Fruit fly (Drosophila melanogaster) whole organism, embryonic: ENCODE data around the gene CG44837.

ENCODE experiments used
- Ada2b ChIP-seq: fragments of 200-800 bp; sonication (Bioruptor generic); IDR thresholded peaks from 2 replicates; pipeline ENCODE4 v1.3.6; 2022; ENCODE audit warnings: missing biosample characterization, missing genetic modification characterization
- C15 ChIP-seq: fragments of 200-800 bp; sonication (Bioruptor generic); IDR thresholded peaks from 3 replicates; pipeline ENCODE4 v1.3.6; 2022; ENCODE audit warnings: missing biosample characterization, missing genetic modification characterization
- CG11560 ChIP-seq: fragments of 200-800 bp; sonication (Bioruptor generic); IDR thresholded peaks from 3 replicates; pipeline ENCODE4 v1.3.6; 2022; ENCODE audit warnings: missing biosample characterization, missing genetic modification characterization
- CG11696 ChIP-seq: fragments of 200-800 bp; sonication (Bioruptor generic); IDR thresholded peaks from 2 replicates; pipeline ENCODE4 v1.3.6; 2022; ENCODE audit warnings: missing biosample characterization, missing genetic modification characterization
- CG13296 ChIP-seq: fragments of 200-800 bp; sonication (Bioruptor generic); optimal IDR thresholded peaks from 3 replicates; lab custom pipeline; 2018; ENCODE audit warnings: missing biosample characterization, mild to moderate bottlenecking, missing genetic modification characterization
- CG17829 ChIP-seq: fragments of 200-800 bp; optimal IDR thresholded peaks from 2 replicates; lab custom pipeline; 2019; ENCODE audit warnings: missing biosample characterization, mild to moderate bottlenecking, missing genetic modification characterization, moderate library complexity
- CG1792 ChIP-seq: fragments of 200-800 bp; sonication (Bioruptor generic); optimal IDR thresholded peaks from 2 replicates; lab custom pipeline; 2016; ENCODE audit warnings: missing biosample characterization, missing genetic modification characterization
- CG18476 ChIP-seq: fragments of 200-800 bp; sonication (Bioruptor generic); optimal IDR thresholded peaks from 2 replicates; lab custom pipeline; 2016; ENCODE audit warnings: missing biosample characterization, mild to moderate bottlenecking, missing genetic modification characterization
- CG30403 ChIP-seq: fragments of 200-800 bp; sonication (Bioruptor generic); optimal IDR thresholded peaks from 3 replicates; lab custom pipeline; 2016; ENCODE audit warnings: missing biosample characterization, missing genetic modification characterization
- CG32532 ChIP-seq: fragments of 200-800 bp; sonication (Bioruptor generic); IDR thresholded peaks from 2 replicates; pipeline ENCODE4 v1.3.6; 2022; ENCODE audit warnings: missing biosample characterization, missing genetic modification characterization
- CG32767 ChIP-seq: fragments of 200-800 bp; sonication (Bioruptor generic); IDR thresholded peaks from 2 replicates; pipeline ENCODE4 v1.3.6; 2022; ENCODE audit warnings: missing biosample characterization, missing genetic modification characterization
- CG3281 ChIP-seq: fragments of 200-800 bp; sonication (Bioruptor generic); optimal IDR thresholded peaks from 3 replicates; lab custom pipeline; 2017; ENCODE audit warnings: missing biosample characterization, mild to moderate bottlenecking, missing genetic modification characterization
- CG3847 ChIP-seq: fragments of 200-800 bp; sonication (Bioruptor generic); IDR thresholded peaks from 2 replicates; pipeline ENCODE4 v1.3.6; 2022; ENCODE audit warnings: missing biosample characterization, missing genetic modification characterization
- CG4730 ChIP-seq: fragments of 200-800 bp; sonication (Bioruptor generic); IDR thresholded peaks from 2 replicates; pipeline ENCODE4 v1.3.6; 2022; ENCODE audit warnings: missing biosample characterization, missing genetic modification characterization
- CG4820 ChIP-seq: fragments of 200-800 bp; sonication (Bioruptor generic); optimal IDR thresholded peaks from 3 replicates; lab custom pipeline; 2016; ENCODE audit warnings: missing biosample characterization, missing genetic modification characterization
- CG6654 ChIP-seq: fragments of 200-800 bp; sonication (Bioruptor generic); optimal IDR thresholded peaks from 2 replicates; lab custom pipeline; 2017; ENCODE audit warnings: missing biosample characterization, mild to moderate bottlenecking, missing genetic modification characterization
- CG7963 ChIP-seq: fragments of 200-800 bp; sonication (Bioruptor generic); IDR thresholded peaks from 3 replicates; pipeline ENCODE4 v1.3.6; 2022; ENCODE audit warnings: missing biosample characterization, missing genetic modification characterization; ENCODE audit not compliant: partially characterized antibody
- Dek ChIP-seq: fragments of 200-800 bp; sonication (Bioruptor generic); optimal IDR thresholded peaks from 3 replicates; lab custom pipeline; 2019; ENCODE audit warnings: missing biosample characterization, mild to moderate bottlenecking, missing genetic modification characterization, moderate library complexity
- E2f2 ChIP-seq: fragments of 200-800 bp; sonication (Bioruptor generic); IDR thresholded peaks from 2 replicates; pipeline ENCODE4 v1.3.6; 2022; ENCODE audit warnings: missing biosample characterization, missing genetic modification characterization
- H15 ChIP-seq: fragments of 200-800 bp; sonication (Bioruptor generic); IDR thresholded peaks from 3 replicates; pipeline ENCODE4 v1.3.6; 2022; ENCODE audit warnings: missing biosample characterization, missing genetic modification characterization
- H2.0 ChIP-seq: fragments of 200-800 bp; sonication (Bioruptor generic); IDR thresholded peaks from 2 replicates; pipeline ENCODE4 v1.3.6; 2022; ENCODE audit warnings: missing biosample characterization, missing genetic modification characterization
- HLHmδ ChIP-seq: fragments of 200-800 bp; sonication (Bioruptor generic); optimal IDR thresholded peaks from 2 replicates; lab custom pipeline; 2018; ENCODE audit warnings: missing biosample characterization, mild to moderate bottlenecking, missing genetic modification characterization, moderate library complexity
- Hmr ChIP-seq: fragments of 200-800 bp; sonication (Bioruptor generic); optimal IDR thresholded peaks from 3 replicates; lab custom pipeline; 2017; ENCODE audit warnings: mild to moderate bottlenecking, missing biosample characterization, missing genetic modification reagents, missing genetic modification characterization
- Hr78 ChIP-seq, 2 experiments: fragments of 200-800 bp in 1 of 2; fragments of >200 bp in 1 of 2; sonication (Bioruptor generic) in 1 of 2; optimal IDR thresholded peaks; 2 replicates each; lab custom pipeline; 2017 to 2019; ENCODE audit warnings: missing biosample characterization in 2 of 2, missing genetic modification characterization in 2 of 2, mild to moderate bottlenecking in 1 of 2, moderate library complexity in 1 of 2
- Kr ChIP-seq: fragments of 200-800 bp; sonication (Bioruptor generic); optimal IDR thresholded peaks from 2 replicates; lab custom pipeline; 2017; ENCODE audit warnings: missing biosample characterization, mild to moderate bottlenecking, missing genetic modification characterization
- Mad ChIP-seq: fragments of 200-800 bp; sonication (Bioruptor generic); optimal IDR thresholded peaks from 2 replicates; lab custom pipeline; 2016; ENCODE audit warnings: missing biosample characterization, missing genetic modification characterization
- Myb ChIP-seq: fragments of 200-800 bp; sonication (Bioruptor generic); optimal IDR thresholded peaks from 2 replicates; lab custom pipeline; 2016; ENCODE audit warnings: missing biosample characterization, missing genetic modification characterization
- NC2β ChIP-seq: fragments of 200-800 bp; sonication (Bioruptor generic); optimal IDR thresholded peaks from 2 replicates; lab custom pipeline; 2016; ENCODE audit warnings: missing biosample characterization, missing genetic modification characterization
- Pdp1 ChIP-seq, 2 experiments: fragments of 200-800 bp; sonication (Bioruptor generic); optimal IDR thresholded peaks; 3 replicates each; lab custom pipeline; 2016; ENCODE audit warnings: missing biosample characterization in 2 of 2, missing genetic modification characterization in 2 of 2, mild to moderate bottlenecking in 1 of 2, moderate library complexity in 1 of 2
- Ptx1 ChIP-seq: fragments of 200-800 bp; sonication (Bioruptor generic); IDR thresholded peaks from 2 replicates; pipeline ENCODE4 v1.3.6; 2022; ENCODE audit warnings: missing biosample characterization, missing genetic modification characterization
- Sry-δ ChIP-seq: fragments of 200-800 bp; sonication (Bioruptor generic); optimal IDR thresholded peaks from 2 replicates; lab custom pipeline; 2016; ENCODE audit warnings: missing biosample characterization, missing genetic modification characterization
- bsh ChIP-seq, 2 experiments: fragments of 200-800 bp; sonication (Bioruptor generic); optimal IDR thresholded peaks; 2 replicates each; lab custom pipeline; 2017 to 2018; ENCODE audit warnings: mild to moderate bottlenecking in 2 of 2, missing biosample characterization in 2 of 2, missing genetic modification characterization in 2 of 2, moderate library complexity in 1 of 2
- en ChIP-seq: fragments of 200-800 bp; sonication (Bioruptor generic); optimal IDR thresholded peaks from 2 replicates; lab custom pipeline; 2016; ENCODE audit warnings: missing biosample characterization, missing genetic modification characterization
- esg ChIP-seq: fragments of 200-800 bp; sonication (Bioruptor generic); conservative IDR thresholded peaks from 2 replicates; pipeline ENCODE4 v1.3.6; 2022; ENCODE audit warnings: missing biosample characterization, missing genetic modification characterization
- gce ChIP-seq: fragments of 200-800 bp; sonication (Bioruptor generic); IDR thresholded peaks from 3 replicates; pipeline ENCODE4 v1.3.6; 2022; ENCODE audit warnings: missing biosample characterization, missing genetic modification characterization
- grau ChIP-seq: fragments of 200-800 bp; optimal IDR thresholded peaks from 3 replicates; lab custom pipeline; 2019; ENCODE audit warnings: missing biosample characterization, mild to moderate bottlenecking, missing genetic modification characterization, moderate library complexity
- gsb ChIP-seq: fragments of 200-800 bp; sonication (Bioruptor generic); IDR thresholded peaks from 2 replicates; pipeline ENCODE4 v1.3.6; 2022; ENCODE audit warnings: missing biosample characterization, missing genetic modification characterization
- hbn ChIP-seq: fragments of 200-800 bp; sonication (Bioruptor generic); IDR thresholded peaks from 2 replicates; pipeline ENCODE4 v1.3.6; 2022; ENCODE audit warnings: missing biosample characterization, missing genetic modification characterization; ENCODE audit not compliant: partially characterized antibody
- ind ChIP-seq: fragments of 200-800 bp; sonication (Bioruptor generic); optimal IDR thresholded peaks from 3 replicates; lab custom pipeline; 2016; ENCODE audit warnings: missing biosample characterization, missing genetic modification characterization
- insv ChIP-seq, 2 experiments: fragments of 200-800 bp; sonication (Bioruptor generic); optimal IDR thresholded peaks; 3 replicates each; lab custom pipeline; 2016 to 2018; ENCODE audit warnings: missing biosample characterization in 2 of 2, missing genetic modification characterization in 2 of 2
- klu ChIP-seq: fragments of 200-800 bp; sonication (Bioruptor generic); IDR thresholded peaks from 2 replicates; pipeline ENCODE4 v1.3.6; 2022; ENCODE audit warnings: missing biosample characterization, missing genetic modification characterization
- lbe ChIP-seq: fragments of 200-800 bp; sonication (Bioruptor generic); optimal IDR thresholded peaks from 2 replicates; lab custom pipeline; 2016; ENCODE audit warnings: missing biosample characterization, mild to moderate bottlenecking, missing genetic modification characterization
- peb ChIP-seq: fragments of 200-800 bp; sonication (Bioruptor generic); IDR thresholded peaks from 2 replicates; pipeline ENCODE4 v1.3.6; 2022; ENCODE audit warnings: missing biosample characterization, missing genetic modification characterization
- pzg ChIP-seq: fragments of 200-800 bp; sonication (Bioruptor generic); optimal IDR thresholded peaks from 3 replicates; lab custom pipeline; 2018; ENCODE audit warnings: missing biosample characterization, mild to moderate bottlenecking, missing genetic modification characterization, moderate library complexity
- sisA ChIP-seq: fragments of 200-800 bp; sonication (Bioruptor generic); IDR thresholded peaks from 2 replicates; pipeline ENCODE4 v1.3.6; 2022; ENCODE audit warnings: missing biosample characterization, missing genetic modification characterization
- sna ChIP-seq: fragments of 200-800 bp; sonication (Bioruptor generic); IDR thresholded peaks from 2 replicates; pipeline ENCODE4 v1.3.6; 2022; ENCODE audit warnings: missing biosample characterization, missing genetic modification characterization; ENCODE audit not compliant: partially characterized antibody
- vfl ChIP-seq: fragments of 200-800 bp; sonication (Bioruptor generic); optimal IDR thresholded peaks from 2 replicates; lab custom pipeline; 2016; ENCODE audit warnings: missing biosample characterization, missing genetic modification characterization
- vvl ChIP-seq: fragments of 200-800 bp; sonication (Bioruptor generic); IDR thresholded peaks from 2 replicates; pipeline ENCODE4 v1.3.6; 2022; ENCODE audit warnings: missing biosample characterization, missing genetic modification characterization
- yki ChIP-seq: fragments of >200 bp; optimal IDR thresholded peaks from 3 replicates; lab custom pipeline; 2018

Gene CG44837

DNA sequence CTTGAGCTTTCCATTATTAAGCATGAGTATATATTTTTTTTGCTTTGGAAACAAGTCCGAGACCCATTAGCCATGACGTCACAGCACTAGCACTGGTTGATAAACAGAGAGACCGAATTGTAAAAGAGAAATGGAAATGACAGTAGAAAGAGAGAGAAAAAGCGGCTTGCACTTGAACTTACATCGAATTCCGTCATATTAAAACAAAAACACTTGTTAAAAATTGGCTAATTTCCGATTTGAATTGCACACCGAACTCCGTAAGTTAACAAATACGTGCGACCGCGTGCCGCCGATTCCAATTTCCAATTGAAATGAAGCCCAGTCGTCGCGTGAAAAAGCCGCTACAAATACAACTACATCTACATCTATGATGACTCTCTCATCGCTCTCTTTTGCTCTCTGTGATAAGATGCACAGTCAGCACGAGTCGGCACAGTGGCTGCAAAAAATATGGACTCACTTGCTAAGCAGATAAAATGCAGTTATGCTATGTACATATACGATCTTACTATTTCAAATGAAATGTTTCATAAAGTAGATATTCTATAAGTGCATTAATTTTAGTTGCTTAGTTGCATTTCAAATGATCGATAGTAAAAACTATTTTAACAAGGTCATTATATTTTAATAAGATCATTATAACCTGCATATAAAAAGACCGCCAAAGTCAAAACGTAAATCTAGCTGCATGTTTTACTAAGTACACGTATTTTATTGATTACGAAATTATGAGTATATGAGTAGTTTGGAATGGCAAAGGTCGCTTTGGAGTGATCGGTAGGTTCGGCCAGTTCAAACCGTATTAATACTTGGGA is 118.8 kb downstream of the CG44837 start (continued):
- TF ChIP-seq klu (GFP tag; lab: Robert Waterston, UW) (no peak), Mad (GFP tag; lab: Kevin White, UChicago) (no peak), CG6654 (GFP tag; lab: Kevin White, UChicago) (no peak), CG18476 (GFP tag; lab: Kevin White, UChicago) (no peak), ind (peak; percentile 44), vvl (peak; percentile 83), CG32532 (GFP tag; lab: Robert Waterston, UW) (peak; percentile 72; the same call in 1 of the 2 replicates), Ada2b (GFP tag; lab: Robert Waterston, UW) (0 out of 2 replicates have a peak, but pooled peaks have one; percentile 20), H15 (GFP tag; lab: Robert Waterston, UW) (no peak), CG30403 (GFP tag; lab: Kevin White, UChicago) (peak; percentile 11), gce (GFP tag; lab: Robert Waterston, UW) (peak; percentile 58; the same call in 1 of the 3 replicates), Hmr (GFP tag; lab: Kevin White, UChicago) (peak; percentile 29), pzg (GFP tag; lab: Kevin White, UChicago) (no peak), bsh (GFP tag; optimal IDR thresholded peaks at IDR 0.05; lab: Kevin White, UChicago) (peak; percentile 34 to 42), gsb (GFP tag; lab: Robert Waterston, UW) (peak; percentile 32; the same call in 1 of the 2 replicates), CG11696 (0 out of 2 replicates have a peak, but pooled peaks have one; percentile 11), Pdp1 (GFP tag; optimal IDR thresholded peaks at IDR 0.05; lab: Kevin White, UChicago) (peak; percentile 13 to 45), Hr78 (GFP tag; optimal IDR thresholded peaks at IDR 0.05; lab: Kevin White, UChicago) (peak in 1 of 2 experiments; percentile 85), lbe (GFP tag; lab: Kevin White, UChicago) (peak; percentile 52), HLHmδ (GFP tag; lab: Kevin White, UChicago) (peak; percentile 62), yki (peak; percentile 39), H2.0 (peak; percentile 54; the same call in 1 of the 2 replicates), NC2β (GFP tag; lab: Kevin White, UChicago) (peak; percentile 1), Sry-δ (GFP tag; lab: Kevin White, UChicago) (no peak), CG13296 (GFP tag; lab: Kevin White, UChicago) (no peak), Kr (GFP tag; lab: Kevin White, UChicago) (no peak), CG3847 (GFP tag; lab: Robert Waterston, UW) (no peak), hbn (GFP tag; lab: Robert Waterston, UW) (no peak), sisA (GFP tag; lab: Robert Waterston, UW) (no peak), CG3281 (GFP tag; lab: Kevin White, UChicago) (no peak), CG17829 (tag; lab: Kevin White, UChicago) (peak; percentile 53), peb (GFP tag; lab: Robert Waterston, UW) (no peak), CG11560 (tag; lab: Robert Waterston, UW) (no peak), insv (GFP tag; optimal IDR thresholded peaks at IDR 0.05; lab: Kevin White, UChicago) (no peak), Ptx1 (GFP tag; lab: Robert Waterston, UW) (peak; percentile 33; the same call in 1 of the 2 replicates), en (no peak), E2f2 (GFP tag; lab: Robert Waterston, UW) (peak; percentile 32; the same call in 1 of the 2 replicates), CG1792 (no peak), CG7963 (GFP tag; lab: Robert Waterston, UW) (no peak), vfl (GFP tag; lab: Kevin White, UChicago) (no peak), C15 (GFP tag; lab: Robert Waterston, UW) (no peak), CG4730 (GFP tag; lab: Robert Waterston, UW) (no peak), esg (no peak), sna (no peak), Dek (peak; percentile 5), CG32767 (GFP tag; lab: Robert Waterston, UW) (0 out of 2 replicates have a peak, but pooled peaks have one; percentile 32), Myb (no peak), grau (tag; lab: Kevin White, UChicago) (peak; percentile 53), CG4820 (GFP tag; lab: Kevin White, UChicago) (no peak)
